Fruit fly (Drosophila melanogaster): ENCODE results near the gene milt.

milt gene

dm6 chr2L:7049009-7049647, 11.5 kb downstream of the milt start (continued):
- no peak for TF ChIP-seq kay (GFP tag; optimal IDR thresholded peaks at IDR 0.05)
- peak; percentile 66 for TF ChIP-seq unc-4 (GFP tag; IDR thresholded peaks at IDR 0.05; ENCODE audit: partially characterized antibody)
- no peak for TF ChIP-seq zfh2 (GFP tag; optimal IDR thresholded peaks at IDR 0.05)
- TF ChIP-seq CG13296 (GFP tag; optimal IDR thresholded peaks at IDR 0.05), result peak; percentile 60
- TF ChIP-seq bigmax (GFP tag; optimal IDR thresholded peaks at IDR 0.05), result no peak
- TF ChIP-seq Asciz (GFP tag; optimal IDR thresholded peaks at IDR 0.05), result no peak
- peak; percentile 33 for TF ChIP-seq chn (GFP tag; optimal IDR thresholded peaks at IDR 0.05)
- no peak for TF ChIP-seq Gsc (GFP tag; IDR thresholded peaks at IDR 0.05)
- TF ChIP-seq tin (GFP tag; optimal IDR thresholded peaks at IDR 0.05), result no peak
- peak; percentile 100 for TF ChIP-seq CG14860 (GFP tag; IDR thresholded peaks at IDR 0.05; ENCODE audit: partially characterized antibody)
- TF ChIP-seq bsh (GFP tag; optimal IDR thresholded peaks at IDR 0.05), result peak; percentile 19 to 24
- peak; percentile 80 for TF ChIP-seq Doc3 (GFP tag; IDR thresholded peaks at IDR 0.05; ENCODE audit: partially characterized antibody)
- peak; percentile 46 for TF ChIP-seq wek (GFP tag; optimal IDR thresholded peaks at IDR 0.05)
- no peak for TF ChIP-seq Awh (GFP tag; IDR thresholded peaks at IDR 0.05)
- TF ChIP-seq Lpt (GFP tag; optimal IDR thresholded peaks at IDR 0.05), result no peak
- TF ChIP-seq CG17612 (GFP tag; IDR thresholded peaks at IDR 0.05), result no peak
- no peak for TF ChIP-seq CG8478 (optimal IDR thresholded peaks at IDR 0.05)
- TF ChIP-seq Side (GFP tag; optimal IDR thresholded peaks at IDR 0.05), result no peak
- TF ChIP-seq CG12299 (tag; optimal IDR thresholded peaks at IDR 0.05), result peak; percentile 56
- no peak for TF ChIP-seq Tbp (GFP tag; optimal IDR thresholded peaks at IDR 0.05)
- TF ChIP-seq onecut (GFP tag; IDR thresholded peaks at IDR 0.05), result peak; percentile 44
- TF ChIP-seq sens-2 (GFP tag; IDR thresholded peaks at IDR 0.05), result no peak
- TF ChIP-seq Nf-YC (tag; optimal IDR thresholded peaks at IDR 0.05), result peak; percentile 59
- TF ChIP-seq pros (GFP tag; optimal IDR thresholded peaks at IDR 0.05), result peak; percentile 94
- no peak for TF ChIP-seq CG13775 (GFP tag; optimal IDR thresholded peaks at IDR 0.05)
- no peak for TF ChIP-seq Six4 (GFP tag; optimal IDR thresholded peaks at IDR 0.05)
- TF ChIP-seq Dip3 (GFP tag; optimal IDR thresholded peaks at IDR 0.05), result no peak
- TF ChIP-seq CG8944 (GFP tag; optimal IDR thresholded peaks at IDR 0.05), result no peak
- no peak for TF ChIP-seq run (tag; optimal IDR thresholded peaks at IDR 0.05)
- no peak for TF ChIP-seq repo (GFP tag; optimal IDR thresholded peaks at IDR 0.05)
- TF ChIP-seq CG7839 (tag; optimal IDR thresholded peaks at IDR 0.05), result peak; percentile 23
- TF ChIP-seq Taf1 (GFP tag; IDR thresholded peaks at IDR 0.05), result no peak
- 0 out of 2 replicates have a peak, but pooled peaks have one; percentile 8 for TF ChIP-seq CG4404 (GFP tag; IDR thresholded peaks at IDR 0.05)
- peak; percentile 52; the same call in 1 of the 2 replicates for TF ChIP-seq HLH3B (GFP tag; IDR thresholded peaks at IDR 0.05)
- no peak for TF ChIP-seq CG30403 (GFP tag; optimal IDR thresholded peaks at IDR 0.05)
- peak; percentile 48; the same call in 1 of the 2 replicates for TF ChIP-seq cas (GFP tag; IDR thresholded peaks at IDR 0.05)
- no peak for TF ChIP-seq CG10565 (GFP tag; optimal IDR thresholded peaks at IDR 0.05)
- TF ChIP-seq pb (GFP tag; optimal IDR thresholded peaks at IDR 0.05), result no peak
- TF ChIP-seq chinmo (GFP tag; IDR thresholded peaks at IDR 0.05; ENCODE audit: partially characterized antibody), result peak; percentile 99
- no peak for TF ChIP-seq HLH54F (GFP tag; optimal IDR thresholded peaks at IDR 0.05)
- TF ChIP-seq cato (GFP tag; optimal IDR thresholded peaks at IDR 0.05; ENCODE audit: borderline replicate concordance), result no peak
- TF ChIP-seq CG4424 (GFP tag; optimal IDR thresholded peaks at IDR 0.05), result peak; percentile 35
- TF ChIP-seq NFAT (GFP tag; IDR thresholded peaks at IDR 0.05), result peak; percentile 6; the same call in 1 of the 2 replicates
- TF ChIP-seq TFAM (GFP tag; optimal IDR thresholded peaks at IDR 0.05), result no peak
- peak; percentile 23 for TF ChIP-seq pzg (GFP tag; optimal IDR thresholded peaks at IDR 0.05)
- no peak for TF ChIP-seq Dek (tag; optimal IDR thresholded peaks at IDR 0.05)
- TF ChIP-seq Fer1 (GFP tag; optimal IDR thresholded peaks at IDR 0.05), result peak; percentile 63
- no peak for TF ChIP-seq Ets65A (GFP tag)
- TF ChIP-seq HHEX (GFP tag; optimal IDR thresholded peaks at IDR 0.05), result no peak
- TF ChIP-seq CG13624 (GFP tag; optimal IDR thresholded peaks at IDR 0.05), result no peak
- TF ChIP-seq org-1 (GFP tag; optimal IDR thresholded peaks at IDR 0.05), result no peak
